Worm (Caenorhabditis elegans) whole organism, late embryonic: ENCODE measurements around the gene pigg-1.
A peak's percentile ranks its signal among the peaks of the same experiment; 100 is the strongest.

ENCODE experiments used
- K02D7.2 ChIP-seq: sonication (generic microtip); optimal IDR thresholded peaks from 2 replicates; lab custom pipeline; 2017; ENCODE audit warnings: mild to moderate bottlenecking, missing genetic modification characterization, missing compliant biosample characterization
- T23F11.4 ChIP-seq: fragments of 200-800 bp; sonication (Bioruptor generic); optimal IDR thresholded peaks from 2 replicates; lab custom pipeline; 2018; ENCODE audit warnings: mild to moderate bottlenecking, missing genetic modification characterization, missing compliant biosample characterization
- ceh-45 ChIP-seq: fragments of 200-800 bp; sonication (Bioruptor generic); IDR thresholded peaks from 2 replicates; pipeline ENCODE4 v1.3.6; 2022; ENCODE audit warnings: missing genetic modification reagents, missing genetic modification characterization, missing compliant biosample characterization
- ceh-6 ChIP-seq: fragments of 200-800 bp; sonication (Bioruptor generic); optimal IDR thresholded peaks from 2 replicates; lab custom pipeline; 2018; ENCODE audit warnings: mild to moderate bottlenecking, missing genetic modification characterization, missing compliant biosample characterization
- ceh-9 ChIP-seq: sonication (generic microtip); optimal IDR thresholded peaks from 2 replicates; lab custom pipeline; 2016; ENCODE audit warnings: mild to moderate bottlenecking, missing genetic modification characterization, inconsistent platforms, missing compliant biosample characterization
- dmd-4 ChIP-seq: sonication (generic microtip); optimal IDR thresholded peaks from 2 replicates; lab custom pipeline; 2016; ENCODE audit warnings: borderline replicate concordance, missing genetic modification characterization, missing compliant biosample characterization
- elt-4 ChIP-seq: sonication (generic microtip); optimal IDR thresholded peaks from 2 replicates; lab custom pipeline; 2016; ENCODE audit warnings: missing genetic modification characterization, missing compliant biosample characterization
- fkh-10 ChIP-seq: fragments of 150-350 bp; optimal IDR thresholded peaks from 2 replicates; lab custom pipeline; 2014; ENCODE audit warnings: missing biosample characterization, missing genetic modification reagents, missing genetic modification characterization
- hlh-15 ChIP-seq: sonication (generic microtip); optimal IDR thresholded peaks from 2 replicates; lab custom pipeline; 2016; ENCODE audit warnings: missing genetic modification characterization, missing compliant biosample characterization
- lin-11 ChIP-seq: fragments of 200-800 bp; sonication (Bioruptor generic); optimal IDR thresholded peaks from 2 replicates; lab custom pipeline; 2018; ENCODE audit warnings: mild to moderate bottlenecking, missing genetic modification characterization, missing compliant biosample characterization
- pag-3 ChIP-seq: sonication (generic microtip); optimal IDR thresholded peaks from 2 replicates; lab custom pipeline; 2016; ENCODE audit warnings: missing compliant biosample characterization, missing genetic modification characterization, borderline replicate concordance
- pqm-1 ChIP-seq: sonication (generic microtip); optimal IDR thresholded peaks from 2 replicates; lab custom pipeline; 2016; ENCODE audit warnings: missing genetic modification characterization, missing compliant biosample characterization
- pros-1 ChIP-seq: fragments of 150-350 bp; optimal IDR thresholded peaks from 2 replicates; lab custom pipeline; 2014; ENCODE audit warnings: missing biosample characterization, missing genetic modification reagents, missing genetic modification characterization
- sdc-2 ChIP-seq: sonication (generic microtip); optimal IDR thresholded peaks from 2 replicates; lab custom pipeline; 2016; ENCODE audit warnings: missing genotype, missing genetic modification characterization, missing compliant biosample characterization

DNA sequence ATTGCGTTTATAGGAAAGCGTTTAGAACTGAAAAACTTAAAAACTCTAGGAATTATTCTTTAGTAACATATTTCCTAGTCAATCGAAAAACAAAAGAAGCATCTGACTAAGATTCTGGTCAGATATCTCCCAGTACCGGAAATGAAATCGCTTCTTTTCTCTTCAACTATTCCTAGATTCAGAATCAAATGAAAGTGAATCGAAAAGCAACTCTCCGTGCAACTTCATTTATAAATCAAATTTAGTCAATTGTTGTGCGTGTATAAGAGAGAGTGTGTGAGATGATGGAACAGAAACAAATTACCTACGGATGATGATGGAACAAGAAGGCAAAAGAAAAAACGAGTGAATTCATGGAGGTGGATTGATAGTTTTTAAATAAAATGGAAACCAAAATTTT lies 40.9 kb downstream of the pigg-1 start:
- TF ChIP-seq T23F11.4 (GFP tag; lab: Kevin White, UChicago): no peak
- TF ChIP-seq ceh-45 (GFP tag; lab: Robert Waterston, UW): no peak
- TF ChIP-seq lin-11: no peak
- no peak for TF ChIP-seq ceh-9 (tag; lab: Kevin White, UChicago)
- no peak for TF ChIP-seq K02D7.2
- TF ChIP-seq fkh-10 (GFP tag; lab: Kevin White, UChicago): peak; percentile 14
- TF ChIP-seq pqm-1 (tag; lab: Kevin White, UChicago): no peak
- no peak for TF ChIP-seq elt-4 (tag; lab: Kevin White, UChicago)
- TF ChIP-seq hlh-15: no peak
- TF ChIP-seq ceh-6 (GFP tag; lab: Kevin White, UChicago): no peak
- TF ChIP-seq dmd-4 (tag; lab: Kevin White, UChicago): no peak
- TF ChIP-seq sdc-2 (tag; lab: Kevin White, UChicago): no peak
- no peak for TF ChIP-seq pag-3 (tag; lab: Kevin White, UChicago)
- TF ChIP-seq pros-1 (tag; lab: Kevin White, UChicago): no peak
